Worm (Caenorhabditis elegans): ENCODE results near the gene C53A3.1.

Gene C53A3.1

DNA sequence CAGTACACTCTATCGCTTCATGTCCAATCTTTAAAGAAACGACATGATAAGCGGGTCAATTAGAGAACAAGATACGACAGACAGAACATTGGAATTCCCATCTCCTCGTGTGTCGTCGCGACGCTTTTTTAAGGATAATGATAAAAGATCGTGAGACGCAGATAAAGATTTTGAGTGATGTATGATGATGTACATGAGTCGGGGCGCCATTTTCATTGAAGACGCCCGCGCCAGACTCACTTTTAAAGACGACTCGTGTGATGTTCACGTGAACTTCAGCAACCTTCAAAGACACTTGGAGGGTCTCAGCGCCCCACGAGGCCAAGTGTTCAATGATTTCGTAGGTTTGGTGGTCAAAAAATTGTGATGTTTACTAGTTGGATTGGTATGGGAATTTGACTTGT, 8.3 kb upstream of the C53A3.1 start (continued):
- TF ChIP-seq vab-15 (tag; optimal IDR thresholded peaks at IDR 0.05) (no peak), jun-1 (tag; optimal IDR thresholded peaks at IDR 0.05) (no peak), tbx-2 (tag; optimal IDR thresholded peaks at IDR 0.05) (peak; percentile 77), ceh-8 (GFP tag; optimal IDR thresholded peaks at IDR 0.05) (no peak), hlh-17 (GFP tag; optimal IDR thresholded peaks at IDR 0.05; ENCODE audit: borderline replicate concordance) (no peak), ets-5 (GFP tag; IDR thresholded peaks at IDR 0.05) (no peak), egl-13 (tag; optimal IDR thresholded peaks at IDR 0.05) (no peak), unc-130 (tag; optimal IDR thresholded peaks at IDR 0.05) (peak; percentile 25), nhr-90 (tag; optimal IDR thresholded peaks at IDR 0.05; ENCODE audit: poor library complexity) (peak; percentile 84), lsy-2 (tag; optimal IDR thresholded peaks at IDR 0.05) (peak; percentile 49 to 52), C16A3.4 (tag; optimal IDR thresholded peaks at IDR 0.05) (peak; percentile 24), nhr-85 (tag) (peak; percentile 98), swsn-7 (tag; optimal IDR thresholded peaks at IDR 0.05) (peak; percentile 18), lin-14 (GFP tag; optimal IDR thresholded peaks at IDR 0.05) (peak; percentile 94), elt-3 (tag; optimal IDR thresholded peaks at IDR 0.05) (peak in 5 of 6 experiments; percentile 72 to 92 (median 78)), ama-1 (optimal IDR thresholded peaks at IDR 0.05) (no peak), irx-1 (tag; optimal IDR thresholded peaks at IDR 0.05) (peak; percentile 5), hpl-2 (GFP tag; optimal IDR thresholded peaks at IDR 0.05) (no peak), mab-9 (GFP tag; IDR thresholded peaks at IDR 0.05) (no peak), elt-2 (tag; optimal IDR thresholded peaks at IDR 0.05) (peak; percentile 70), nhr-84 (tag; optimal IDR thresholded peaks at IDR 0.05) (no peak), egl-27 (tag; optimal IDR thresholded peaks at IDR 0.05) (peak in 1 of 2 experiments; percentile 71), blmp-1 (tag; optimal IDR thresholded peaks at IDR 0.05) (peak; percentile 84), lir-3 (tag; optimal IDR thresholded peaks at IDR 0.05; ENCODE audit: poor library complexity) (no peak), rnt-1 (tag; optimal IDR thresholded peaks at IDR 0.05) (peak; percentile 49), mdl-1 (tag; optimal IDR thresholded peaks at IDR 0.05) (peak in 1 of 2 experiments; percentile 92), efl-1 (optimal IDR thresholded peaks at IDR 0.05) (peak; percentile 18 to 34), efl-1 (GFP tag; optimal IDR thresholded peaks at IDR 0.05 in 1 of 2) (peak; percentile 1 to 84), lin-39 (tag; optimal IDR thresholded peaks at IDR 0.05) (peak; percentile 47), unc-98 (GFP tag; IDR thresholded peaks at IDR 0.05) (no peak), skn-1 (tag; optimal IDR thresholded peaks at IDR 0.05) (no peak), pag-3 (tag; optimal IDR thresholded peaks at IDR 0.05; ENCODE audit: borderline replicate concordance, insufficient read depth) (no peak), tlp-1 (tag; optimal IDR thresholded peaks at IDR 0.05) (no peak), snpc-4 (tag; optimal IDR thresholded peaks at IDR 0.05) (no peak), nhr-12 (tag; optimal IDR thresholded peaks at IDR 0.05) (no peak), zag-1 (tag; optimal IDR thresholded peaks at IDR 0.05) (no peak), mef-2 (tag; optimal IDR thresholded peaks at IDR 0.05) (no peak), F16B12.6 (tag; optimal IDR thresholded peaks at IDR 0.05) (no peak), dsc-1 (tag; optimal IDR thresholded peaks at IDR 0.05) (no peak), lin-15B (tag; optimal IDR thresholded peaks at IDR 0.05) (no peak), sox-4 (tag; optimal IDR thresholded peaks at IDR 0.05) (no peak), aly-2 (tag; optimal IDR thresholded peaks at IDR 0.05) (no peak), C34B4.2 (tag; optimal IDR thresholded peaks at IDR 0.05) (no peak), nhr-20 (tag; optimal IDR thresholded peaks at IDR 0.05) (peak; percentile 93), ztf-11 (tag; optimal IDR thresholded peaks at IDR 0.05) (no peak), nhr-77 (tag; optimal IDR thresholded peaks at IDR 0.05) (peak; percentile 19), grh-1 (GFP tag; IDR thresholded peaks at IDR 0.05) (peak; percentile 70), ces-1 (GFP tag; optimal IDR thresholded peaks at IDR 0.05) (no peak), sup-37 (GFP tag; optimal IDR thresholded peaks at IDR 0.05) (no peak), nhr-237 (tag; optimal IDR thresholded peaks at IDR 0.05) (no peak), unc-62 (GFP tag; optimal IDR thresholded peaks at IDR 0.05) (no peak), fkh-8 (tag; optimal IDR thresholded peaks at IDR 0.05) (no peak), alr-1 (tag; optimal IDR thresholded peaks at IDR 0.05; ENCODE audit: borderline replicate concordance) (no peak)

Data from whole organism, L1 larva.